Fruit fly (Drosophila melanogaster) whole organism, embryonic: ENCODE results near the gene CG34301.

Experiments used
- Adf1 ChIP-seq: fragments of 200-800 bp; sonication (Bioruptor generic); IDR thresholded peaks from 2 replicates; pipeline ENCODE4 v1.3.6; 2022; ENCODE audit warnings: missing biosample characterization, missing genetic modification characterization
- Bteb2 ChIP-seq: fragments of 200-800 bp; sonication (Bioruptor generic); optimal IDR thresholded peaks from 2 replicates; lab custom pipeline; 2016; ENCODE audit warnings: missing biosample characterization, missing genetic modification characterization
- CG10274 ChIP-seq: fragments of 200-800 bp; sonication (Bioruptor generic); optimal IDR thresholded peaks from 3 replicates; lab custom pipeline; 2017; ENCODE audit warnings: missing biosample characterization, mild to moderate bottlenecking, missing genetic modification characterization
- CG11247 ChIP-seq: fragments of 200-800 bp; sonication (Bioruptor generic); IDR thresholded peaks from 2 replicates; pipeline ENCODE4 v1.3.6; 2022; ENCODE audit warnings: missing biosample characterization, missing genetic modification characterization
- CG13424 ChIP-seq: fragments of 200-800 bp; sonication (Bioruptor generic); optimal IDR thresholded peaks from 2 replicates; lab custom pipeline; 2019; ENCODE audit warnings: missing biosample characterization, mild to moderate bottlenecking, missing genetic modification characterization, moderate library complexity
- CG14014 ChIP-seq: fragments of 200-800 bp; sonication (Bioruptor generic); IDR thresholded peaks from 2 replicates; pipeline ENCODE4 v1.3.6; 2022; ENCODE audit warnings: missing biosample characterization, missing genetic modification characterization
- CG15479 ChIP-seq: fragments of 200-800 bp; sonication (Bioruptor generic); optimal IDR thresholded peaks from 3 replicates; lab custom pipeline; 2019; ENCODE audit warnings: missing biosample characterization, mild to moderate bottlenecking, missing genetic modification characterization, moderate library complexity
- CG16813 ChIP-seq: fragments of 200-800 bp; sonication (Bioruptor generic); IDR thresholded peaks from 3 replicates; pipeline ENCODE4 v1.3.6; 2022; ENCODE audit warnings: missing biosample characterization, missing genetic modification characterization; ENCODE audit not compliant: partially characterized antibody
- CG18262 ChIP-seq: fragments of 200-800 bp; optimal IDR thresholded peaks from 3 replicates; lab custom pipeline; 2019; ENCODE audit warnings: missing biosample characterization, mild to moderate bottlenecking, missing genetic modification characterization, moderate library complexity
- CG2712 ChIP-seq: fragments of 200-800 bp; optimal IDR thresholded peaks from 3 replicates; lab custom pipeline; 2019; ENCODE audit warnings: missing biosample characterization, mild to moderate bottlenecking, missing genetic modification characterization, moderate library complexity
- CG2889 ChIP-seq: fragments of 200-800 bp; sonication (Bioruptor generic); IDR thresholded peaks from 3 replicates; pipeline ENCODE4 v1.3.6; 2022; ENCODE audit warnings: missing biosample characterization, missing genetic modification characterization
- CG30431 ChIP-seq: fragments of 200-800 bp; sonication (Bioruptor generic); optimal IDR thresholded peaks from 2 replicates; lab custom pipeline; 2017; ENCODE audit warnings: missing biosample characterization, missing genetic modification characterization
- CG3065 ChIP-seq: fragments of 200-800 bp; sonication (Bioruptor generic); optimal IDR thresholded peaks from 2 replicates; lab custom pipeline; 2016; ENCODE audit warnings: missing biosample characterization, missing genetic modification characterization
- CG32532 ChIP-seq: fragments of 200-800 bp; sonication (Bioruptor generic); IDR thresholded peaks from 2 replicates; pipeline ENCODE4 v1.3.6; 2022; ENCODE audit warnings: missing biosample characterization, missing genetic modification characterization
- CG4282 ChIP-seq: fragments of 200-800 bp; sonication (Bioruptor generic); optimal IDR thresholded peaks from 2 replicates; lab custom pipeline; 2016; ENCODE audit warnings: missing biosample characterization, missing genetic modification characterization
- CG6854 ChIP-seq: fragments of 200-800 bp; sonication (Bioruptor generic); optimal IDR thresholded peaks from 3 replicates; lab custom pipeline; 2017; ENCODE audit warnings: missing biosample characterization, mild to moderate bottlenecking, missing genetic modification characterization
- CG8290 ChIP-seq, 3 experiments: fragments of 200-800 bp; sonication (Bioruptor generic); optimal IDR thresholded peaks; 2 replicates each; lab custom pipeline; 2016 to 2019; ENCODE audit warnings: missing biosample characterization in 3 of 3, missing genetic modification characterization in 3 of 3, mild to moderate bottlenecking in 2 of 3, moderate library complexity in 1 of 3
- Chrac-16 ChIP-seq: fragments of 200-800 bp; sonication (Bioruptor generic); optimal IDR thresholded peaks from 3 replicates; lab custom pipeline; 2016; ENCODE audit warnings: missing biosample characterization, missing genetic modification characterization
- Dbx ChIP-seq: fragments of 200-800 bp; sonication (Bioruptor generic); IDR thresholded peaks from 3 replicates; pipeline ENCODE4 v1.3.6; 2022; ENCODE audit warnings: missing biosample characterization, missing genetic modification characterization
- Doc2 ChIP-seq: fragments of 200-800 bp; sonication (Bioruptor generic); IDR thresholded peaks from 2 replicates; pipeline ENCODE4 v1.3.6; 2022; ENCODE audit warnings: missing biosample characterization, missing genetic modification characterization
- Eip74EF ChIP-seq, 2 experiments: fragments of 200-800 bp in 1 of 2; fragments of >200 bp in 1 of 2; sonication (Bioruptor generic) in 1 of 2; optimal IDR thresholded peaks; 2 replicates each; lab custom pipeline; 2017 to 2019; ENCODE audit warnings: missing biosample characterization in 2 of 2, missing genetic modification characterization in 2 of 2, mild to moderate bottlenecking in 1 of 2, moderate library complexity in 1 of 2
- Hmx ChIP-seq: fragments of 200-800 bp; sonication (Bioruptor generic); optimal IDR thresholded peaks from 2 replicates; lab custom pipeline; 2016; ENCODE audit warnings: missing biosample characterization, missing genetic modification characterization
- Hr39 ChIP-seq: fragments of >200 bp; optimal IDR thresholded peaks from 2 replicates; lab custom pipeline; 2017
- Hr78 ChIP-seq, 2 experiments: fragments of 200-800 bp in 1 of 2; fragments of >200 bp in 1 of 2; sonication (Bioruptor generic) in 1 of 2; optimal IDR thresholded peaks; 2 replicates each; lab custom pipeline; 2017 to 2019; ENCODE audit warnings: missing biosample characterization in 2 of 2, missing genetic modification characterization in 2 of 2, mild to moderate bottlenecking in 1 of 2, moderate library complexity in 1 of 2
- Jarid2 ChIP-seq: fragments of 200-800 bp; sonication (Bioruptor generic); optimal IDR thresholded peaks from 3 replicates; lab custom pipeline; 2017; ENCODE audit warnings: mild to moderate bottlenecking, missing biosample characterization, missing genetic modification reagents, missing genetic modification characterization
- Med ChIP-seq: fragments of 200-800 bp; sonication (Bioruptor generic); peaks from one replicate; lab custom pipeline; 2016; ENCODE audit warnings: missing biosample characterization, missing genetic modification characterization, mild to moderate bottlenecking, inconsistent platforms, moderate library complexity
- Myb ChIP-seq: fragments of 200-800 bp; sonication (Bioruptor generic); optimal IDR thresholded peaks from 2 replicates; lab custom pipeline; 2016; ENCODE audit warnings: missing biosample characterization, missing genetic modification characterization
- Oli ChIP-seq: fragments of 200-800 bp; sonication (Bioruptor generic); optimal IDR thresholded peaks from 2 replicates; lab custom pipeline; 2018; ENCODE audit warnings: missing biosample characterization, mild to moderate bottlenecking, missing genetic modification characterization, moderate library complexity
- Opbp ChIP-seq: fragments of 200-800 bp; sonication (Bioruptor generic); IDR thresholded peaks from 3 replicates; pipeline ENCODE4 v1.3.6; 2022; ENCODE audit warnings: missing biosample characterization, missing genetic modification characterization; ENCODE audit not compliant: partially characterized antibody
- Poxn ChIP-seq: fragments of 200-800 bp; sonication (Bioruptor generic); IDR thresholded peaks from 2 replicates; pipeline ENCODE4 v1.3.6; 2022; ENCODE audit warnings: missing biosample characterization, missing genetic modification characterization
- Scr ChIP-seq: fragments of 200-800 bp; sonication (Bioruptor generic); IDR thresholded peaks from 2 replicates; pipeline ENCODE4 v1.3.6; 2022; ENCODE audit warnings: missing biosample characterization, missing genetic modification characterization; ENCODE audit not compliant: partially characterized antibody
- Sox100B ChIP-seq: fragments of 200-800 bp; sonication (Bioruptor generic); optimal IDR thresholded peaks from 3 replicates; lab custom pipeline; 2018; ENCODE audit warnings: missing biosample characterization, mild to moderate bottlenecking, missing genetic modification characterization
- Trl ChIP-seq, 3 experiments: fragments of >200 bp in 2 of 3; fragments of 200-800 bp in 1 of 3; sonication (Bioruptor generic) in 1 of 3; optimal IDR thresholded peaks; 2 replicates in 1 of 3; 3 replicates in 2 of 3; lab custom pipeline; 2016 to 2017; ENCODE audit warnings: missing biosample characterization in 1 of 3, missing genetic modification characterization in 1 of 3
- ash1 ChIP-seq: fragments of 200-800 bp; sonication (Bioruptor generic); optimal IDR thresholded peaks from 2 replicates; lab custom pipeline; 2018; ENCODE audit warnings: missing biosample characterization, mild to moderate bottlenecking, missing genetic modification characterization
- ato ChIP-seq: fragments of 200-800 bp; sonication (Bioruptor generic); IDR thresholded peaks from 2 replicates; pipeline ENCODE4 v1.3.6; 2022; ENCODE audit warnings: missing biosample characterization, missing genetic modification characterization; ENCODE audit not compliant: partially characterized antibody
- br ChIP-seq: fragments of >200 bp; optimal IDR thresholded peaks from 2 replicates; lab custom pipeline; 2017
- btn ChIP-seq: fragments of 200-800 bp; sonication (Bioruptor generic); optimal IDR thresholded peaks from 2 replicates; lab custom pipeline; 2016; ENCODE audit warnings: missing biosample characterization, missing genetic modification characterization
- cato ChIP-seq: fragments of 200-800 bp; sonication (Bioruptor generic); optimal IDR thresholded peaks from 2 replicates; lab custom pipeline; 2016; ENCODE audit warnings: missing biosample characterization, missing genetic modification characterization, borderline replicate concordance
- cg ChIP-seq: fragments of 200-800 bp; sonication (Bioruptor generic); optimal IDR thresholded peaks from 3 replicates; lab custom pipeline; 2019; ENCODE audit warnings: missing biosample characterization, mild to moderate bottlenecking, missing genetic modification characterization, moderate library complexity
- dmrt11E ChIP-seq: fragments of 200-800 bp; sonication (Bioruptor generic); optimal IDR thresholded peaks from 3 replicates; lab custom pipeline; 2018; ENCODE audit warnings: missing biosample characterization, mild to moderate bottlenecking, missing genetic modification characterization, moderate library complexity
- ftz-f1 ChIP-seq: fragments of 200-800 bp; sonication (Bioruptor generic); optimal IDR thresholded peaks from 2 replicates; lab custom pipeline; 2016; ENCODE audit warnings: missing biosample characterization, missing genetic modification characterization
- gsb ChIP-seq: fragments of 200-800 bp; sonication (Bioruptor generic); IDR thresholded peaks from 2 replicates; pipeline ENCODE4 v1.3.6; 2022; ENCODE audit warnings: missing biosample characterization, missing genetic modification characterization
- hkb ChIP-seq, 2 experiments: fragments of 200-800 bp in 1 of 2; fragments of >200 bp in 1 of 2; sonication (Bioruptor generic) in 1 of 2; IDR thresholded peaks in 1 of 2; optimal IDR thresholded peaks in 1 of 2; 2 replicates each; pipeline versions ENCODE4 v1.3.6 to Lab custom; 2017 to 2022; ENCODE audit warnings: missing biosample characterization in 1 of 2, missing genetic modification characterization in 1 of 2
- jing ChIP-seq: fragments of 200-800 bp; sonication (Bioruptor generic); optimal IDR thresholded peaks from 2 replicates; lab custom pipeline; 2018; ENCODE audit warnings: missing biosample characterization, mild to moderate bottlenecking, missing genetic modification characterization
- mirr ChIP-seq: fragments of 200-800 bp; sonication (Bioruptor generic); optimal IDR thresholded peaks from 3 replicates; lab custom pipeline; 2018; ENCODE audit warnings: missing biosample characterization, mild to moderate bottlenecking, missing genetic modification characterization
- sens ChIP-seq: fragments of 200-800 bp; sonication (Bioruptor generic); peaks from one replicate; lab custom pipeline; 2016; ENCODE audit warnings: missing biosample characterization, missing genetic modification characterization
- sens-2 ChIP-seq: fragments of 200-800 bp; sonication (Bioruptor generic); IDR thresholded peaks from 2 replicates; pipeline ENCODE4 v1.3.6; 2022; ENCODE audit warnings: missing biosample characterization, missing genetic modification characterization
- sr ChIP-seq: fragments of 200-800 bp; sonication (Bioruptor generic); IDR thresholded peaks from 3 replicates; pipeline ENCODE4 v1.3.6; 2022; ENCODE audit warnings: missing biosample characterization, missing genetic modification characterization
- unc-4 ChIP-seq: fragments of 200-800 bp; sonication (Bioruptor generic); IDR thresholded peaks from 2 replicates; pipeline ENCODE4 v1.3.6; 2022; ENCODE audit warnings: missing biosample characterization, missing genetic modification characterization; ENCODE audit not compliant: partially characterized antibody

The CG34301 gene

dm6 chr3R:8814029-8814647, 40.9 kb downstream of the CG34301 start (continued):
- no peak for TF ChIP-seq Trl (optimal IDR thresholded peaks at IDR 0.05; lab: Kevin White, UChicago)
- TF ChIP-seq Trl (GFP tag; optimal IDR thresholded peaks at IDR 0.05; lab: Kevin White, UChicago), result no peak
- TF ChIP-seq Myb (GFP tag; lab: Kevin White, UChicago), result no peak
- no peak for TF ChIP-seq Doc2 (GFP tag; lab: Robert Waterston, UW)
- no peak for TF ChIP-seq Hmx (GFP tag; lab: Kevin White, UChicago)
- TF ChIP-seq CG4282 (GFP tag; lab: Kevin White, UChicago), result no peak
- no peak for TF ChIP-seq Oli (tag; lab: Kevin White, UChicago)
- no peak for TF ChIP-seq CG8290 (GFP tag; optimal IDR thresholded peaks at IDR 0.05; lab: Kevin White, UChicago)
- peak in 1 of 2 experiments; percentile 37 for TF ChIP-seq CG8290 (tag; optimal IDR thresholded peaks at IDR 0.05; lab: Kevin White, UChicago)
- no peak for TF ChIP-seq Bteb2 (GFP tag; lab: Kevin White, UChicago)
- no peak for TF ChIP-seq cato (GFP tag; lab: Kevin White, UChicago)
- no peak for TF ChIP-seq CG30431 (GFP tag; lab: Kevin White, UChicago)
- TF ChIP-seq CG3065 (GFP tag; lab: Kevin White, UChicago), result no peak
- no peak for TF ChIP-seq Med (GFP tag; lab: Kevin White, UChicago)
- TF ChIP-seq CG16813 (GFP tag; lab: Robert Waterston, UW), result no peak
- TF ChIP-seq ato (GFP tag; lab: Robert Waterston, UW), result no peak
- no peak for TF ChIP-seq CG2712 (tag; lab: Kevin White, UChicago)
- TF ChIP-seq gsb (GFP tag; lab: Robert Waterston, UW), result no peak
- TF ChIP-seq CG10274, result no peak
- TF ChIP-seq hkb (optimal IDR thresholded peaks at IDR 0.05; lab: Kevin White, UChicago), result no peak
- TF ChIP-seq hkb (GFP tag; IDR thresholded peaks at IDR 0.05; lab: Robert Waterston, UW), result peak; percentile 49; the same call in 1 of the 2 replicates
- no peak for TF ChIP-seq CG14014
- no peak for TF ChIP-seq Eip74EF (GFP tag; optimal IDR thresholded peaks at IDR 0.05; lab: Kevin White, UChicago)
- TF ChIP-seq cg (GFP tag; lab: Kevin White, UChicago), result no peak
- TF ChIP-seq CG18262, result no peak
- no peak for TF ChIP-seq CG13424 (tag; lab: Kevin White, UChicago)
- TF ChIP-seq sens-2 (GFP tag; lab: Robert Waterston, UW), result no peak
- peak; percentile 8 for TF ChIP-seq sens (GFP tag; lab: Kevin White, UChicago)
- no peak for TF ChIP-seq btn (GFP tag; lab: Kevin White, UChicago)
- TF ChIP-seq Chrac-16 (GFP tag; lab: Kevin White, UChicago), result no peak
- TF ChIP-seq Jarid2 (GFP tag; lab: Kevin White, UChicago), result no peak
- TF ChIP-seq Adf1 (GFP tag; lab: Robert Waterston, UW), result peak; percentile 9; the same call in 1 of the 2 replicates
- TF ChIP-seq CG6854 (GFP tag; lab: Kevin White, UChicago), result no peak
- no peak for TF ChIP-seq CG11247 (GFP tag; lab: Robert Waterston, UW)
- no peak for TF ChIP-seq CG15479 (GFP tag; lab: Kevin White, UChicago)
- no peak for TF ChIP-seq dmrt11E (tag; lab: Kevin White, UChicago)
- no peak for TF ChIP-seq Opbp (GFP tag; lab: Robert Waterston, UW)
- no peak for TF ChIP-seq mirr (GFP tag; lab: Kevin White, UChicago)
- TF ChIP-seq ash1 (GFP tag; lab: Kevin White, UChicago), result no peak
- TF ChIP-seq ftz-f1 (GFP tag; lab: Kevin White, UChicago), result no peak
- TF ChIP-seq sr (GFP tag; lab: Robert Waterston, UW), result no peak
- no peak for TF ChIP-seq br (lab: Kevin White, UChicago)
- TF ChIP-seq jing (GFP tag; lab: Kevin White, UChicago), result no peak
- no peak for TF ChIP-seq CG32532
- no peak for TF ChIP-seq Poxn (GFP tag; lab: Robert Waterston, UW)
- no peak for TF ChIP-seq Scr (GFP tag; lab: Robert Waterston, UW)
- no peak for TF ChIP-seq Hr39
- no peak for TF ChIP-seq Sox100B (GFP tag; lab: Kevin White, UChicago)
- no peak for TF ChIP-seq CG2889 (GFP tag; lab: Robert Waterston, UW)
- no peak for TF ChIP-seq unc-4
- TF ChIP-seq Dbx (GFP tag; lab: Robert Waterston, UW), result 0 out of 3 replicates have a peak, but pooled peaks have one; percentile 46
- TF ChIP-seq Hr78 (GFP tag; optimal IDR thresholded peaks at IDR 0.05; lab: Kevin White, UChicago), result no peak
